Fruit fly (Drosophila melanogaster) whole organism, pupa: ENCODE measurements around the gene CG1943.

Source experiments
- CG10348 ChIP-seq: fragments of 200-800 bp; sonication (Bioruptor generic); IDR thresholded peaks from 2 replicates; pipeline ENCODE4 v1.3.6; 2022; ENCODE audit warnings: missing biosample characterization, missing genetic modification characterization
- CG12605 ChIP-seq: fragments of 200-800 bp; sonication (Bioruptor generic); IDR thresholded peaks from 2 replicates; pipeline ENCODE4 v1.3.6; 2022; ENCODE audit warnings: missing biosample characterization, missing genetic modification characterization
- CG13204 ChIP-seq: fragments of 200-800 bp; sonication (Bioruptor generic); optimal IDR thresholded peaks from 2 replicates; lab custom pipeline; 2018; ENCODE audit warnings: missing biosample characterization, mild to moderate bottlenecking, missing genetic modification characterization, moderate library complexity
- CG14655 ChIP-seq: fragments of 200-800 bp; sonication (Bioruptor generic); optimal IDR thresholded peaks from 3 replicates; lab custom pipeline; 2017; ENCODE audit warnings: mild to moderate bottlenecking, missing biosample characterization, missing genetic modification reagents, missing genetic modification characterization
- CG15710 ChIP-seq: fragments of 200-800 bp; sonication (Bioruptor generic); optimal IDR thresholded peaks from 2 replicates; lab custom pipeline; 2018; ENCODE audit warnings: missing biosample characterization, mild to moderate bottlenecking, missing genetic modification characterization, moderate library complexity
- CG17806 ChIP-seq: fragments of 200-800 bp; sonication (Bioruptor generic); optimal IDR thresholded peaks from 2 replicates; lab custom pipeline; 2018; ENCODE audit warnings: missing biosample characterization, mild to moderate bottlenecking, missing genetic modification characterization, moderate library complexity
- CG32121 ChIP-seq: fragments of 200-800 bp; sonication (Bioruptor generic); IDR thresholded peaks from 2 replicates; pipeline ENCODE4 v1.3.6; 2022; ENCODE audit warnings: missing biosample characterization, missing genetic modification characterization
- CG34367 ChIP-seq: fragments of 200-800 bp; sonication (Bioruptor generic); optimal IDR thresholded peaks from 2 replicates; lab custom pipeline; 2018; ENCODE audit warnings: missing biosample characterization, mild to moderate bottlenecking, missing genetic modification characterization
- CG4496 ChIP-seq: fragments of 200-800 bp; sonication (Bioruptor generic); IDR thresholded peaks from 3 replicates; pipeline ENCODE4 v1.3.6; 2022; ENCODE audit warnings: missing biosample characterization, missing genetic modification characterization
- CG8159 ChIP-seq: fragments of 200-800 bp; sonication (Bioruptor generic); optimal IDR thresholded peaks from 3 replicates; lab custom pipeline; 2018; ENCODE audit warnings: missing biosample characterization, mild to moderate bottlenecking, missing genetic modification characterization, moderate library complexity
- CG8301 ChIP-seq: fragments of 200-800 bp; sonication (Bioruptor generic); optimal IDR thresholded peaks from 2 replicates; lab custom pipeline; 2018; ENCODE audit warnings: missing biosample characterization, mild to moderate bottlenecking, missing genetic modification characterization
- CG9948 ChIP-seq: fragments of 200-800 bp; sonication (Bioruptor generic); optimal IDR thresholded peaks from 2 replicates; lab custom pipeline; 2018; ENCODE audit warnings: missing biosample characterization, mild to moderate bottlenecking, missing genetic modification characterization, moderate library complexity
- D1 ChIP-seq: fragments of 200-800 bp; sonication (Bioruptor generic); optimal IDR thresholded peaks from 2 replicates; lab custom pipeline; 2018; ENCODE audit warnings: missing biosample characterization, mild to moderate bottlenecking, missing genetic modification characterization, moderate library complexity
- EcR ChIP-seq: fragments of 200-800 bp; sonication (Bioruptor generic); optimal IDR thresholded peaks from 3 replicates; lab custom pipeline; 2019; ENCODE audit warnings: missing biosample characterization, missing genetic modification characterization, mild to moderate bottlenecking, moderate library complexity, missing genetic modification reagents
- Ets98B ChIP-seq: fragments of 200-800 bp; sonication (Bioruptor generic); IDR thresholded peaks from 2 replicates; pipeline ENCODE4 v1.3.6; 2022; ENCODE audit warnings: missing biosample characterization, missing genetic modification characterization
- Pif1A ChIP-seq: fragments of 200-800 bp; sonication (Bioruptor generic); optimal IDR thresholded peaks from 3 replicates; lab custom pipeline; 2016; ENCODE audit warnings: missing biosample characterization, missing genetic modification characterization
- Pif1B ChIP-seq: fragments of 200-800 bp; sonication (Bioruptor generic); optimal IDR thresholded peaks from 3 replicates; lab custom pipeline; 2016; ENCODE audit warnings: missing biosample characterization, missing genetic modification characterization
- Snoo ChIP-seq: fragments of 200-800 bp; sonication (Bioruptor generic); optimal IDR thresholded peaks from 3 replicates; lab custom pipeline; 2017; ENCODE audit warnings: missing biosample characterization, mild to moderate bottlenecking, missing genetic modification characterization, inconsistent platforms
- fd96Ca ChIP-seq: fragments of 200-800 bp; sonication (Bioruptor generic); IDR thresholded peaks from 3 replicates; pipeline ENCODE4 v1.3.6; 2022; ENCODE audit warnings: missing biosample characterization, missing genetic modification characterization
- gl ChIP-seq: fragments of 200-800 bp; sonication (Bioruptor generic); optimal IDR thresholded peaks from 2 replicates; lab custom pipeline; 2018; ENCODE audit warnings: missing biosample characterization, mild to moderate bottlenecking, missing genetic modification characterization
- rn ChIP-seq: fragments of 200-800 bp; sonication (Bioruptor generic); IDR thresholded peaks from 2 replicates; pipeline ENCODE4 v1.3.6; 2022; ENCODE audit warnings: missing biosample characterization, missing genetic modification characterization

CG1943 gene

DNA sequence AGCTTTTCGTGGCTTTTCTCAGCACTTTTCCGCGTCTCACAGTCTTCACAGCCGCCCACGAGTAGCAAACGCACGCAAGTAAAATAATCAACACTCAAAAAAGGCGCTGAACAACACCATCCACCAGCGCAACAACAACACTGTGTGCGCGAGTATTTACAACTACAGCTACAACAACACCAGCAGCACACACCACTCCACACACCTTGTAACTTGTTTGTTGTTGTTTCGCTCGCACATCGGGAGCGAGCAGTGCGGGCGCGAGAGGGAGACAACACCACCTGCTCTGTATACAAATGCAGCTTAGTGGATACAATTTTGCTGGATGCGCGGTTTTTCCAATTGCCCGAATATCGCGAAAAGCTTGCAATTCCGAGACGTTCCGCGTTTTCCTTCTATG is 49.0 kb downstream of the CG1943 start:
- TF ChIP-seq fd96Ca (GFP tag; lab: Robert Waterston, UW): no peak
- peak; percentile 74 for TF ChIP-seq EcR (GFP tag; lab: Kevin White, UChicago)
- no peak; the same call in 1 of the 2 replicates for TF ChIP-seq Ets98B (GFP tag; lab: Robert Waterston, UW)

DNA sequence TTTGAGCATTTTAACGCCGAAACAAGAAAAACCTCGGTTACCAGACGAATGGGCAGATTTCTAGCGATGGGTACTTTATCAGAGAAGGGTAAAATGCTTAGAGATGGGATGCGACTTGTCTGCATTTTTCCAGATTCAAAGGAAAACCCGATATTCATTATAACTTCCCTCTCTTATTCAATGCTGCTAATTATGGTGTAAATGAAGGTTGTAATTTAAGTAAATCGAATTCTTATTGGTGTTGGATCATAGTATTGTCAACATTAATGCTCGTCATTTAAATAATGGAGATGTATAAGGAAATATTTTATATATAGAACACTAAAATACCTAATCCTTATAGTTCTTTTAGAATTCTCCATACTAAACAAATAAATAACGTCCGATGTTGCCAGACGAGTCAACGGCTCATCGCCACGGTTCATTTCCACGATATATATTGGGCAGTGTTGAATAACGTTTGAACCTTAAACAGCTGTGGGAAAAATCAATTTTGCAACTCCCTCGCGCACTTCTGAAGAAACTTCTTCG is 49.5 kb downstream of the CG1943 start, which contains the start of the genes Alh and CG10098:
Gene Alh, minus strand, starts transcription at position 77 of the 531 bp plus-strand sequence.
Gene CG10098, plus strand, starts transcription at position 440 of the 531 bp plus-strand sequence.
- peak; percentile 57 for TF ChIP-seq Snoo
- no peak; the same call in 2 of the 3 replicates for TF ChIP-seq fd96Ca (GFP tag; lab: Robert Waterston, UW)
- TF ChIP-seq Ets98B (GFP tag; lab: Robert Waterston, UW): peak; percentile 26; the same call in 1 of the 2 replicates
- peak; percentile 49 for TF ChIP-seq CG34367 (tag; lab: Kevin White, UChicago)
- no peak for TF ChIP-seq D1
- peak; percentile 83 for TF ChIP-seq Pif1A (GFP tag; lab: Kevin White, UChicago)
- TF ChIP-seq CG32121 (GFP tag; lab: Robert Waterston, UW): 0 out of 2 replicates have a peak, but pooled peaks have one; percentile 58
- TF ChIP-seq CG15710: peak; percentile 75
- no peak for TF ChIP-seq EcR (GFP tag; lab: Kevin White, UChicago)
- TF ChIP-seq CG13204 (GFP tag; lab: Kevin White, UChicago): no peak
- TF ChIP-seq CG10348: no peak
- TF ChIP-seq gl (tag; lab: Kevin White, UChicago): no peak
- peak; percentile 64 for TF ChIP-seq rn (GFP tag; lab: Robert Waterston, UW)
- peak; percentile 71 for TF ChIP-seq CG8159 (tag; lab: Kevin White, UChicago)
- TF ChIP-seq CG12605 (GFP tag; lab: Robert Waterston, UW): 0 out of 2 replicates have a peak, but pooled peaks have one; percentile 10
- TF ChIP-seq CG9948: peak; percentile 66
- peak; percentile 45 for TF ChIP-seq Pif1B (GFP tag; lab: Kevin White, UChicago)
- peak; percentile 77 for TF ChIP-seq CG4496
- peak; percentile 58 for TF ChIP-seq CG8301
- peak; percentile 59 for TF ChIP-seq CG17806
- peak; percentile 78 for TF ChIP-seq CG14655 (GFP tag; lab: Kevin White, UChicago)
